Worm (Caenorhabditis elegans): ENCODE measurements around the gene rcan-1.

rcan-1 gene

DNA sequence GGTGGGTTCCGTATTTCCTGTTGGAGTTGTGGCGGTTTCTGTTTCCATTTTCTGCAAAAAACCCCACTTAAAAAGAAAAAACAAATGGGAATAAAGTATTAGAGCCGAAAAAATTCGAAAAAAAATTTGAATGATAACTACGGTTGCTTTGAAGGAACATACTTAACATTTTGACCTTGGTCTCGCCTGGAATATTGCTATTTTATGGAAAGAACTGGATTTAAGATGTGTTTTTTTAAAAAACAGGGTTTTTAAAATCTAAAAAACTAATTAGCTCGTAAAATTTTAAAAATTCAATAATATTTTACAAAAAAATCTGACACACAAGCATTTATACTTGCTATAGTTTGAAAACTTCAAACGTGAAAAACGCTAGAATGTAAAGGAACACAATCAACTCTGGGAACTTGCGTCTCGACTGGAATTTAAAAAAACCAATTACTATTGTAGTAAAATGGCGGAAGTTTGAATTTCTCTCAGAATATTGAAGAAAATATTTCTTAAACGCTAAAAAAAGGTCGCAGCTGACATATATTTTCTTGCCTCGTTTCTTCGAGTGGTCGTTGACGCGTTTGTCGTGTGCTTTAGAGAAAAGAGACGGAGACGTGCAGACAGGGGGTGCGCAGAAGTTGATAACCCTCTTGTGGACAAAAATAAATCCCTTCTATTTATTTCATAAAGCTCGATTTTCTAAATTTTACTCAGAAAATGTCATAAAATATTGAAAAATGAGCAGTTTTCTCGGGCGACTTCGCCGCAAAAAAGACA, 14.2 kb upstream of the rcan-1 start, which contains the start of the genes lgg-3 and rgs-5 (continued):
- TF ChIP-seq mml-1 (tag; optimal IDR thresholded peaks at IDR 0.05): no peak
- TF ChIP-seq egl-5 (tag; optimal IDR thresholded peaks at IDR 0.05): peak; percentile 21
- TF ChIP-seq ztf-4 (tag; optimal IDR thresholded peaks at IDR 0.05): no peak
- TF ChIP-seq ceh-9 (tag; optimal IDR thresholded peaks at IDR 0.05): no peak
- no peak for TF ChIP-seq daf-12 (tag; optimal IDR thresholded peaks at IDR 0.05)
- no peak for TF ChIP-seq nhr-67 (tag; optimal IDR thresholded peaks at IDR 0.05)

DNA sequence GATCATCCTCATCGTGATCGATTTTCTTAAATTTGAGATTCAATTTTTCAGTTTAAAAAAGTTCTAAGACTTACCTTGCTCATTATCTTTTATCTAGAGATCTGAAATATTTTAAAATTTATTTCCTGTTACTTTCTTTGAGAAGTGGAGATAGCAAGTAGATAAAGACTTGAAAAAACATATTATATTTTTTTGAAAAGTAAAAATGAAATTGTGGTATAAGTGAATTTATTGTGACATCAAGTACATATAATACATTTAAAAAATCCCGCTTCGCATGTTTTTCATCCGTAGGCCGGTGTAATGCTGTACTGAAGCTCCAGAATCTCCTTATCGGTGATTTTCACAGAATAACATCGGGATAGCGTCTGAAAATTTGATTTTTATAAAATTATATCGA, 13.4 kb upstream of the rcan-1 start, which contains the start of gene B0336.7:
B0336.7 (minus strand) TSS at position 101 of the 400 bp plus-strand sequence.
- TF ChIP-seq nhr-11 (tag; optimal IDR thresholded peaks at IDR 0.05) (no peak), nhr-12 (tag; optimal IDR thresholded peaks at IDR 0.05) (no peak), snpc-4 (tag; optimal IDR thresholded peaks at IDR 0.05) (no peak), elt-2 (tag; optimal IDR thresholded peaks at IDR 0.05) (no peak), tbx-2 (tag; optimal IDR thresholded peaks at IDR 0.05) (no peak)

DNA sequence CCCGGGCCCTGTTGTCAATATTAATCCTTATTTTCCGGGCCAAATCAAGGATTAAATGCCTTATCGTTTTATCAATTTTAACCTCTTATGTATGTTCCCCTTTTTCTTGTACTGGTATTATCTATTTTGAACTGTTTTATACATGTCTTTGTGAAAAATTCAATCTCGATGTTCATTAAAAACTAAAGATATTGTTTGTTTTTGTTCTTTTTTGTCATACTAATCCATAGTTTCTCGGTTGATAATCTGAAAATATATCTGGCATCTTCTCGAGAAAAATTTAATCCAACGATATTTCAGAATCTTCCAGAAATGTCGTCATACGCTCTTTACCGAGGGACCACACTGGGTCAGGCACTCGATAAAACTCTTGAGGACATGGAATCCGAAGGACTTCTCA, 9.8 kb upstream of the rcan-1 start, which contains the start of gene B0336.13:
B0336.13 (plus strand) TSS at position 301 of the 400 bp plus-strand sequence.
- TF ChIP-seq daf-12 (tag; optimal IDR thresholded peaks at IDR 0.05) (no peak), nhr-77 (tag; optimal IDR thresholded peaks at IDR 0.05) (no peak), unc-39 (tag; optimal IDR thresholded peaks at IDR 0.05) (no peak), nhr-67 (tag; optimal IDR thresholded peaks at IDR 0.05) (no peak), ceh-28 (tag; optimal IDR thresholded peaks at IDR 0.05) (no peak)

DNA sequence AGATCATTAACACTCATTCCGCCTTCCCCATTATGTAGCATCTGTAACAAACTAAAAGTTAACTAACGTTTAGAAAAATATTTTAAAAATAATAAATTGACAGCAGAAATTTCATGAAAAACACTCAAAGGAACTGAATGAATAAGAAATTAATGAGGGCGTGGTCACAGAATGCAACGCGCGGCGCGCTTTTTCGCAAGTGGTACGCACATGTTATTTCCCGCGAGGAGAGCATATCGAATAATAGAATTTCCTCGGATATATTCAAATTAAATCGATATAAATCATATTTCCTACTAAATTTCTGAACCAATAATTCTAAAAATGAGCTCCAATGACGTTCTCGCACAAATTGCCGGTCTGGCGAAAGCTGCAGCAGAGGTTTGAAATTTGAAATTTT, 8.8 kb upstream of the rcan-1 start, which contains the start of the genes abi-1 and arle-14:
abi-1 (minus strand) TSS at position 51 of the 400 bp plus-strand sequence.
arle-14 (plus strand) TSS at position 217 of the 400 bp plus-strand sequence.
- TF ChIP-seq hmg-11 (tag; optimal IDR thresholded peaks at IDR 0.05) (peak; percentile 17), R02D3.7 (tag; optimal IDR thresholded peaks at IDR 0.05) (peak; percentile 15), pha-4 (tag; optimal IDR thresholded peaks at IDR 0.05) (peak; percentile 39), nfya-1 (tag; optimal IDR thresholded peaks at IDR 0.05; ENCODE audit: insufficient read depth) (peak; percentile 35), daf-12 (tag; optimal IDR thresholded peaks at IDR 0.05) (no peak)

DNA sequence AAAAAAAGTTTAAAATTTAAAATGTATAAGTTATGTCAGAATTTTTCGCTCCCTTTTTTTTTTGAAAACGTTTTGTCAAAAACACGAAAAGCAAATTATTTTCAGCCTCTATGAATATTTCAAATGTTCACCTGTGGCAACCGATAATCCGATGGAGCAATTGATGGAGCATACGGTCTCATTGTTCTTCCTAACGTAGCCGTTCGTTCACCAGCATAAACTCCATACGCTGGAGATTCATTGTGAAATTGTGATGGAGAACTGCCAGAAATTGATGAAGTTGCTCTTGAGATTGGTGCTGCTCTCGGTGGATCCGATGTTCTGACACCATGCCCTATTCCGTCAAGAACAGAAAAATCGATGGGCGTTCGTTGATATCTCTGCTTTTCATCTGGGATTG, 7.9 kb upstream of the rcan-1 start:
- no peak for TF ChIP-seq nfya-1 (tag; optimal IDR thresholded peaks at IDR 0.05; ENCODE audit: insufficient read depth)
- TF ChIP-seq mml-1 (tag; optimal IDR thresholded peaks at IDR 0.05): no peak
- TF ChIP-seq zag-1 (tag; optimal IDR thresholded peaks at IDR 0.05): no peak
- TF ChIP-seq unc-62 (GFP tag; optimal IDR thresholded peaks at IDR 0.05): no peak

DNA sequence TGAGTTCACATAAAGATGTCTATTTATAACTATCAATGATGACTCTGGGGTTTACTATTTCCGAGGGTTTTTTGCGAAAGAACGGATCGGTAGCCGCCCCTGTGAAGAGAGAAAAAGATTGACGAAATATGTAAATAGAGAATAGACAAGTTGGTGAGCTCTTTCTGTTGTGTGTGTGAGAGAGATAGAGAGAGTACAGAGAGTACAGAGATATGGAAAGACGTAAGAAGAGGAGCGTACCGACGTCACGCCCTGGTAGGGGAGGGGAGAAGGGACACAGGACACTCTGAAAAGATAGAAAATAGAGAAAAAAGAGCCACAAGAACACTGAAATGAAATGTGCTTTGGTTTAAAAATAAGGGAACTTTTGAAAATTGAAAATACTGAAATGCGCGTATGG, 4.3 kb upstream of the rcan-1 start:
- TF ChIP-seq zag-1 (tag; optimal IDR thresholded peaks at IDR 0.05) (no peak), nhr-11 (tag; optimal IDR thresholded peaks at IDR 0.05) (no peak), ceh-82 (tag; optimal IDR thresholded peaks at IDR 0.05) (no peak), nhr-43 (tag; optimal IDR thresholded peaks at IDR 0.05; ENCODE audit: poor library complexity, severe bottlenecking) (no peak), egl-5 (tag; optimal IDR thresholded peaks at IDR 0.05) (no peak), nhr-12 (tag; optimal IDR thresholded peaks at IDR 0.05) (no peak), eor-1 (tag; optimal IDR thresholded peaks at IDR 0.05) (no peak), lin-39 (tag; optimal IDR thresholded peaks at IDR 0.05) (peak; percentile 38), fkh-10 (GFP tag; optimal IDR thresholded peaks at IDR 0.05) (no peak), snpc-4 (tag; optimal IDR thresholded peaks at IDR 0.05) (peak; percentile 39), ztf-4 (tag; optimal IDR thresholded peaks at IDR 0.05) (no peak), lsy-12 (tag; optimal IDR thresholded peaks at IDR 0.05) (no peak), pqm-1 (tag; optimal IDR thresholded peaks at IDR 0.05) (peak; percentile 25), pha-4 (tag; optimal IDR thresholded peaks at IDR 0.05) (peak; percentile 98), nhr-67 (tag; optimal IDR thresholded peaks at IDR 0.05) (no peak), nhr-28 (tag; optimal IDR thresholded peaks at IDR 0.05) (no peak), ceh-16 (tag; optimal IDR thresholded peaks at IDR 0.05) (no peak), nhr-25 (tag; optimal IDR thresholded peaks at IDR 0.05) (no peak), daf-12 (tag; optimal IDR thresholded peaks at IDR 0.05) (no peak), R02D3.7 (tag; optimal IDR thresholded peaks at IDR 0.05) (no peak), elt-3 (tag; optimal IDR thresholded peaks at IDR 0.05) (no peak), ceh-9 (tag; optimal IDR thresholded peaks at IDR 0.05) (no peak), aly-2 (tag; optimal IDR thresholded peaks at IDR 0.05) (no peak), nhr-77 (tag; optimal IDR thresholded peaks at IDR 0.05) (no peak), tbx-2 (tag; optimal IDR thresholded peaks at IDR 0.05) (no peak), ama-1 (optimal IDR thresholded peaks at IDR 0.05) (no peak), elt-2 (tag; optimal IDR thresholded peaks at IDR 0.05) (peak; percentile 30), nhr-23 (tag; optimal IDR thresholded peaks at IDR 0.05) (no peak), hmg-11 (tag; optimal IDR thresholded peaks at IDR 0.05) (peak; percentile 65), elt-1 (tag; optimal IDR thresholded peaks at IDR 0.05) (no peak), fos-1 (tag; optimal IDR thresholded peaks at IDR 0.05) (no peak), nfya-1 (tag; optimal IDR thresholded peaks at IDR 0.05; ENCODE audit: insufficient read depth) (peak; percentile 71), lin-15B (tag; optimal IDR thresholded peaks at IDR 0.05) (no peak)

Data from whole organism, L3 larva.